Fruit fly (Drosophila melanogaster) whole organism, embryonic: ENCODE data around the gene Sgs1.

Source experiments
- ATbp ChIP-seq: fragments of 200-800 bp; sonication (Bioruptor generic); optimal IDR thresholded peaks from 2 replicates; lab custom pipeline; 2017; ENCODE audit warnings: missing biosample characterization, mild to moderate bottlenecking, missing genetic modification characterization, missing genetic modification reagents
- BEAF-32 ChIP-seq: fragments of 200-800 bp; sonication (Bioruptor generic); optimal IDR thresholded peaks from 3 replicates; lab custom pipeline; 2017; ENCODE audit warnings: missing biosample characterization, missing genetic modification characterization, mild to moderate bottlenecking, moderate library complexity, missing genetic modification reagents
- CG10959 ChIP-seq: fragments of 200-800 bp; sonication (Bioruptor generic); IDR thresholded peaks from 2 replicates; pipeline ENCODE4 v1.3.6; 2022; ENCODE audit warnings: missing biosample characterization, missing genetic modification characterization
- CG11696 ChIP-seq: fragments of 200-800 bp; sonication (Bioruptor generic); IDR thresholded peaks from 2 replicates; pipeline ENCODE4 v1.3.6; 2022; ENCODE audit warnings: missing biosample characterization, missing genetic modification characterization
- CG12391 ChIP-seq: fragments of 200-800 bp; sonication (Bioruptor generic); optimal IDR thresholded peaks from 3 replicates; lab custom pipeline; 2018; ENCODE audit warnings: missing biosample characterization, mild to moderate bottlenecking, missing genetic modification characterization, moderate library complexity
- CG13424 ChIP-seq: fragments of 200-800 bp; sonication (Bioruptor generic); optimal IDR thresholded peaks from 2 replicates; lab custom pipeline; 2019; ENCODE audit warnings: missing biosample characterization, mild to moderate bottlenecking, missing genetic modification characterization, moderate library complexity
- CG1647 ChIP-seq: fragments of 200-800 bp; sonication (Bioruptor generic); optimal IDR thresholded peaks from 3 replicates; lab custom pipeline; 2016; ENCODE audit warnings: missing biosample characterization, missing genetic modification characterization
- CG18262 ChIP-seq: fragments of 200-800 bp; optimal IDR thresholded peaks from 3 replicates; lab custom pipeline; 2019; ENCODE audit warnings: missing biosample characterization, mild to moderate bottlenecking, missing genetic modification characterization, moderate library complexity
- CG18764 ChIP-seq: fragments of 200-800 bp; sonication (Bioruptor generic); optimal IDR thresholded peaks from 3 replicates; lab custom pipeline; 2016; ENCODE audit warnings: missing biosample characterization, missing genetic modification characterization
- CG2712 ChIP-seq: fragments of 200-800 bp; optimal IDR thresholded peaks from 3 replicates; lab custom pipeline; 2019; ENCODE audit warnings: missing biosample characterization, mild to moderate bottlenecking, missing genetic modification characterization, moderate library complexity
- CG30020 ChIP-seq: fragments of 200-800 bp; optimal IDR thresholded peaks from 2 replicates; lab custom pipeline; 2019; ENCODE audit warnings: missing biosample characterization, mild to moderate bottlenecking, missing genetic modification characterization, moderate library complexity
- CG32532 ChIP-seq: fragments of 200-800 bp; sonication (Bioruptor generic); IDR thresholded peaks from 2 replicates; pipeline ENCODE4 v1.3.6; 2022; ENCODE audit warnings: missing biosample characterization, missing genetic modification characterization
- CG32772 ChIP-seq: fragments of 200-800 bp; sonication (Bioruptor generic); IDR thresholded peaks from 2 replicates; pipeline ENCODE4 v1.3.6; 2022; ENCODE audit warnings: missing biosample characterization, missing genetic modification characterization
- CG3726 ChIP-seq: fragments of 200-800 bp; sonication (Bioruptor generic); IDR thresholded peaks from 3 replicates; pipeline ENCODE4, ENCODE4 v1.3.6; 2022; ENCODE audit warnings: missing biosample characterization, missing genetic modification characterization
- CG4404 ChIP-seq: fragments of 200-800 bp; sonication (Bioruptor generic); IDR thresholded peaks from 2 replicates; pipeline ENCODE4 v1.3.6; 2022; ENCODE audit warnings: missing biosample characterization, missing genetic modification characterization
- CG4617 ChIP-seq: fragments of 200-800 bp; sonication (Bioruptor generic); optimal IDR thresholded peaks from 3 replicates; lab custom pipeline; 2016; ENCODE audit warnings: missing biosample characterization, missing genetic modification characterization, borderline replicate concordance
- CG4820 ChIP-seq: fragments of 200-800 bp; sonication (Bioruptor generic); optimal IDR thresholded peaks from 3 replicates; lab custom pipeline; 2016; ENCODE audit warnings: missing biosample characterization, missing genetic modification characterization
- CG4854 ChIP-seq: fragments of 200-800 bp; sonication (Bioruptor generic); optimal IDR thresholded peaks from 2 replicates; lab custom pipeline; 2016; ENCODE audit warnings: missing biosample characterization, missing genetic modification characterization, inconsistent platforms
- CG6272 ChIP-seq: fragments of 200-800 bp; sonication (Bioruptor generic); IDR thresholded peaks from 2 replicates; pipeline ENCODE4 v1.3.6; 2022; ENCODE audit warnings: missing biosample characterization, missing genetic modification characterization
- CG6791 ChIP-seq: fragments of 200-800 bp; sonication (Bioruptor generic); IDR thresholded peaks from 3 replicates; pipeline ENCODE4 v1.3.6; 2022; ENCODE audit warnings: missing biosample characterization, missing genetic modification characterization; ENCODE audit not compliant: partially characterized antibody
- CG8359 ChIP-seq: fragments of 200-800 bp; sonication (Bioruptor generic); optimal IDR thresholded peaks from 2 replicates; lab custom pipeline; 2017; ENCODE audit warnings: missing biosample characterization, mild to moderate bottlenecking, missing genetic modification characterization, borderline replicate concordance
- CG8924 ChIP-seq: fragments of 200-800 bp; optimal IDR thresholded peaks from 3 replicates; lab custom pipeline; 2019; ENCODE audit warnings: missing biosample characterization, mild to moderate bottlenecking, missing genetic modification characterization, moderate library complexity
- CHES-1-like ChIP-seq: fragments of 200-800 bp; sonication (Bioruptor generic); optimal IDR thresholded peaks from 2 replicates; lab custom pipeline; 2016; ENCODE audit warnings: missing biosample characterization, missing genetic modification characterization
- CTCF ChIP-seq: fragments of 200-800 bp; sonication (Bioruptor generic); optimal IDR thresholded peaks from 2 replicates; lab custom pipeline; 2017; ENCODE audit warnings: missing biosample characterization, mild to moderate bottlenecking, missing genetic modification characterization, moderate library complexity
- Dip3 ChIP-seq: fragments of 200-800 bp; sonication (Bioruptor generic); optimal IDR thresholded peaks from 3 replicates; lab custom pipeline; 2016; ENCODE audit warnings: missing biosample characterization, missing genetic modification characterization
- Dp ChIP-seq: fragments of 200-800 bp; sonication (Bioruptor generic); optimal IDR thresholded peaks from 2 replicates; lab custom pipeline; 2018; ENCODE audit warnings: missing biosample characterization, mild to moderate bottlenecking, missing genetic modification characterization, moderate library complexity
- Fer1 ChIP-seq: fragments of 200-800 bp; sonication (Bioruptor generic); optimal IDR thresholded peaks from 2 replicates; lab custom pipeline; 2017; ENCODE audit warnings: missing biosample characterization, mild to moderate bottlenecking, missing genetic modification characterization
- HmgD ChIP-seq: fragments of 200-800 bp; sonication (Bioruptor generic); optimal IDR thresholded peaks from 3 replicates; lab custom pipeline; 2016; ENCODE audit warnings: missing biosample characterization, missing genetic modification characterization
- Sry-δ ChIP-seq: fragments of 200-800 bp; sonication (Bioruptor generic); optimal IDR thresholded peaks from 2 replicates; lab custom pipeline; 2016; ENCODE audit warnings: missing biosample characterization, missing genetic modification characterization
- Usf ChIP-seq: fragments of 200-800 bp; sonication (Bioruptor generic); optimal IDR thresholded peaks from 2 replicates; lab custom pipeline; 2017; ENCODE audit warnings: missing genotype, missing biosample characterization, missing genetic modification characterization
- ap ChIP-seq: fragments of 200-800 bp; sonication (Bioruptor generic); IDR thresholded peaks from 2 replicates; pipeline ENCODE4 v1.3.6; 2022; ENCODE audit warnings: missing biosample characterization, missing genetic modification characterization
- ase ChIP-seq: fragments of 200-800 bp; sonication (Bioruptor generic); IDR thresholded peaks from 3 replicates; pipeline ENCODE4 v1.3.6; 2022; ENCODE audit warnings: missing biosample characterization, missing genetic modification characterization
- ash1 ChIP-seq: fragments of 200-800 bp; sonication (Bioruptor generic); optimal IDR thresholded peaks from 2 replicates; lab custom pipeline; 2018; ENCODE audit warnings: missing biosample characterization, mild to moderate bottlenecking, missing genetic modification characterization
- da ChIP-seq: fragments of 200-800 bp; sonication (Bioruptor generic); optimal IDR thresholded peaks from 2 replicates; lab custom pipeline; 2016; ENCODE audit warnings: missing biosample characterization, missing genetic modification characterization
- fd96Cb ChIP-seq: fragments of 200-800 bp; sonication (Bioruptor generic); optimal IDR thresholded peaks from 2 replicates; lab custom pipeline; 2018; ENCODE audit warnings: missing biosample characterization, mild to moderate bottlenecking, missing genetic modification characterization, moderate library complexity
- fu2 ChIP-seq: fragments of 200-800 bp; sonication (Bioruptor generic); optimal IDR thresholded peaks from 2 replicates; lab custom pipeline; 2016; ENCODE audit warnings: missing biosample characterization, missing genetic modification characterization
- gem ChIP-seq: fragments of 200-800 bp; sonication (Bioruptor generic); optimal IDR thresholded peaks from 2 replicates; lab custom pipeline; 2019; ENCODE audit warnings: missing biosample characterization, mild to moderate bottlenecking, missing genetic modification characterization, moderate library complexity
- h ChIP-seq: fragments of >200 bp; optimal IDR thresholded peaks from 2 replicates; lab custom pipeline; 2017
- hbn ChIP-seq: fragments of 200-800 bp; sonication (Bioruptor generic); IDR thresholded peaks from 2 replicates; pipeline ENCODE4 v1.3.6; 2022; ENCODE audit warnings: missing biosample characterization, missing genetic modification characterization; ENCODE audit not compliant: partially characterized antibody
- jumu ChIP-seq: fragments of 200-800 bp; sonication (Bioruptor generic); optimal IDR thresholded peaks from 3 replicates; lab custom pipeline; 2016; ENCODE audit warnings: missing biosample characterization, missing genetic modification characterization
- kah ChIP-seq: fragments of 200-800 bp; sonication (Bioruptor generic); optimal IDR thresholded peaks from 2 replicates; lab custom pipeline; 2018; ENCODE audit warnings: missing biosample characterization, mild to moderate bottlenecking, missing genetic modification characterization
- nmo ChIP-seq: fragments of 200-800 bp; sonication (Bioruptor generic); optimal IDR thresholded peaks from 2 replicates; lab custom pipeline; 2018; ENCODE audit warnings: missing biosample characterization, mild to moderate bottlenecking, missing genetic modification characterization, moderate library complexity
- p53 ChIP-seq: fragments of 200-800 bp; sonication (Bioruptor generic); optimal IDR thresholded peaks from 2 replicates; lab custom pipeline; 2016; ENCODE audit warnings: missing biosample characterization, missing genetic modification characterization
- phol ChIP-seq: fragments of 200-800 bp; sonication (Bioruptor generic); optimal IDR thresholded peaks from 3 replicates; lab custom pipeline; 2018; ENCODE audit warnings: missing biosample characterization, mild to moderate bottlenecking, missing genetic modification characterization, moderate library complexity
- prd ChIP-seq, 3 experiments: fragments of >200 bp in 2 of 3; fragments of 200-800 bp in 1 of 3; sonication (Bioruptor generic) in 1 of 3; optimal IDR thresholded peaks in 2 of 3; IDR thresholded peaks in 1 of 3; 2 replicates in 2 of 3; 3 replicates in 1 of 3; pipeline versions ENCODE4 v1.3.6 to Lab custom; 2017 to 2022; ENCODE audit warnings: missing biosample characterization in 1 of 3, missing genetic modification characterization in 1 of 3
- repo ChIP-seq: fragments of 200-800 bp; sonication (Bioruptor generic); optimal IDR thresholded peaks from 2 replicates; lab custom pipeline; 2016; ENCODE audit warnings: missing biosample characterization, missing genetic modification characterization
- shn ChIP-seq: fragments of 200-800 bp; sonication (Bioruptor generic); optimal IDR thresholded peaks from 3 replicates; lab custom pipeline; 2016; ENCODE audit warnings: missing biosample characterization, missing genetic modification characterization
- tap ChIP-seq: fragments of 200-800 bp; optimal IDR thresholded peaks from 3 replicates; lab custom pipeline; 2019; ENCODE audit warnings: missing biosample characterization, mild to moderate bottlenecking, missing genetic modification characterization, moderate library complexity
- trem ChIP-seq: fragments of 200-800 bp; optimal IDR thresholded peaks from 3 replicates; lab custom pipeline; 2019; ENCODE audit warnings: missing biosample characterization, mild to moderate bottlenecking, missing genetic modification characterization, moderate library complexity
- usp ChIP-seq: fragments of >200 bp; optimal IDR thresholded peaks from 2 replicates; lab custom pipeline; 2017; ENCODE audit warnings: missing biosample characterization, missing genetic modification characterization
- zf30C ChIP-seq: fragments of 200-800 bp; sonication (Bioruptor generic); optimal IDR thresholded peaks from 3 replicates; lab custom pipeline; 2018; ENCODE audit warnings: missing biosample characterization, mild to moderate bottlenecking, missing genetic modification characterization

The Sgs1 gene

dm6 chr2L:4971329-4971798 lies 34.2 kb downstream of the Sgs1 start, which contains the start of gene CG14043 (continued):
- TF ChIP-seq CG18262 (tag; lab: Kevin White, UChicago) = peak; percentile 31
- TF ChIP-seq fd96Cb (tag; lab: Kevin White, UChicago) = no peak
- 0 out of 2 replicates have a peak, but pooled peaks have one; percentile 21 for TF ChIP-seq CG32532 (GFP tag; lab: Robert Waterston, UW)
- TF ChIP-seq Fer1 = no peak
- peak; percentile 38; the same call in 1 of the 2 replicates for TF ChIP-seq hbn (GFP tag; lab: Robert Waterston, UW)
- TF ChIP-seq ap (GFP tag; lab: Robert Waterston, UW) = no peak
- no peak for TF ChIP-seq ash1 (GFP tag; lab: Kevin White, UChicago)
- peak; percentile 32 for TF ChIP-seq Dip3
- TF ChIP-seq phol (tag; lab: Kevin White, UChicago) = peak; percentile 72
- no peak for TF ChIP-seq CG4820 (GFP tag; lab: Kevin White, UChicago)
- peak; percentile 80 for TF ChIP-seq nmo (GFP tag; lab: Kevin White, UChicago)
- TF ChIP-seq prd (optimal IDR thresholded peaks at IDR 0.05; lab: Kevin White, UChicago) = no peak
- peak; percentile 54; the same call in 2 of the 3 replicates for TF ChIP-seq prd (GFP tag; IDR thresholded peaks at IDR 0.05; lab: Robert Waterston, UW)
- no peak for TF ChIP-seq CG11696 (GFP tag; lab: Robert Waterston, UW)
- TF ChIP-seq CG2712 (tag; lab: Kevin White, UChicago) = peak; percentile 69
- TF ChIP-seq HmgD (GFP tag; lab: Kevin White, UChicago) = peak; percentile 61
- no peak for TF ChIP-seq p53 (GFP tag; lab: Kevin White, UChicago)
- peak; percentile 59 for TF ChIP-seq BEAF-32
- TF ChIP-seq fu2 (GFP tag; lab: Kevin White, UChicago) = no peak
- TF ChIP-seq da (GFP tag; lab: Kevin White, UChicago) = no peak
- TF ChIP-seq usp (GFP tag; lab: Kevin White, UChicago) = no peak
- no peak for TF ChIP-seq CG3726 (GFP tag; lab: Robert Waterston, UW)
- TF ChIP-seq jumu (GFP tag; lab: Kevin White, UChicago) = peak; percentile 40
- peak; percentile 74 for TF ChIP-seq CG12391 (tag; lab: Kevin White, UChicago)
- peak; percentile 66 for TF ChIP-seq CG8924 (tag; lab: Kevin White, UChicago)
- TF ChIP-seq CG4854 (GFP tag; lab: Kevin White, UChicago) = no peak
- peak; percentile 63 for TF ChIP-seq CHES-1-like
- no peak for TF ChIP-seq h
- no peak for TF ChIP-seq CG6791 (GFP tag; lab: Robert Waterston, UW)
- no peak for TF ChIP-seq shn
- no peak for TF ChIP-seq CG32772 (GFP tag; lab: Robert Waterston, UW)
- no peak for TF ChIP-seq CG10959 (GFP tag; lab: Robert Waterston, UW)
- TF ChIP-seq CG8359 (GFP tag; lab: Kevin White, UChicago) = no peak
- TF ChIP-seq repo (GFP tag; lab: Kevin White, UChicago) = no peak
- peak; percentile 56 for TF ChIP-seq Sry-δ (GFP tag; lab: Kevin White, UChicago)
- TF ChIP-seq CG30020 (tag; lab: Kevin White, UChicago) = peak; percentile 44
- TF ChIP-seq kah (GFP tag; lab: Kevin White, UChicago) = no peak
- peak; percentile 42 for TF ChIP-seq CG13424 (tag; lab: Kevin White, UChicago)
- peak; percentile 92 for TF ChIP-seq CG4617
- peak; percentile 17 for TF ChIP-seq CTCF (GFP tag; lab: Kevin White, UChicago)
- TF ChIP-seq zf30C = no peak
- no peak for TF ChIP-seq CG6272 (GFP tag; lab: Robert Waterston, UW)
- no peak for TF ChIP-seq CG18764 (GFP tag; lab: Kevin White, UChicago)
- TF ChIP-seq tap = no peak
- no peak for TF ChIP-seq ATbp
- TF ChIP-seq gem (tag; lab: Kevin White, UChicago) = no peak
- peak; percentile 78 for TF ChIP-seq Dp (GFP tag; lab: Kevin White, UChicago)
- TF ChIP-seq trem (tag; lab: Kevin White, UChicago) = peak; percentile 86
- TF ChIP-seq CG4404 = no peak
- TF ChIP-seq ase (GFP tag; lab: Robert Waterston, UW) = no peak
- peak; percentile 29 for TF ChIP-seq CG1647
- TF ChIP-seq Usf (GFP tag; lab: Kevin White, UChicago) = no peak
